Worm (Caenorhabditis elegans): ENCODE results near the gene ekl-6.
A peak's percentile ranks its signal among the peaks of the same experiment; 100 is the strongest.

Gene ekl-6

ce11 chrIII:10069278-10069677 lies 5.1 kb downstream of the ekl-6 start, which contains the start of gene T16G12.6:
Gene T16G12.6, plus strand, starts transcription at chrIII:10069578.
- TF ChIP-seq lin-40 (tag; optimal IDR thresholded peaks at IDR 0.05), result no peak
- TF ChIP-seq cebp-2 (GFP tag; IDR thresholded peaks at IDR 0.05), result no peak
- no peak for TF ChIP-seq ztf-26 (tag; optimal IDR thresholded peaks at IDR 0.05)
- TF ChIP-seq egrh-3 (GFP tag; IDR thresholded peaks at IDR 0.05), result no peak
- TF ChIP-seq madf-8 (GFP tag; conservative IDR thresholded peaks at IDR 0.05), result no peak
- TF ChIP-seq lin-54 (GFP tag; optimal IDR thresholded peaks at IDR 0.05), result no peak
- no peak for TF ChIP-seq dox-1 (GFP tag; IDR thresholded peaks at IDR 0.05)
- TF ChIP-seq him-1 (tag; optimal IDR thresholded peaks at IDR 0.05), result no peak
- no peak for TF ChIP-seq mcd-1 (GFP tag; IDR thresholded peaks at IDR 0.05)
- TF ChIP-seq F10E7.11 (tag; optimal IDR thresholded peaks at IDR 0.05), result no peak
- no peak for TF ChIP-seq B0035.1 (tag; optimal IDR thresholded peaks at IDR 0.05)
- TF ChIP-seq ccch-3 (GFP tag; optimal IDR thresholded peaks at IDR 0.05), result no peak
- no peak for TF ChIP-seq ceh-40 (GFP tag; IDR thresholded peaks at IDR 0.05)
- no peak for TF ChIP-seq bed-2 (GFP tag; IDR thresholded peaks at IDR 0.05)
- TF ChIP-seq zim-3 (tag; optimal IDR thresholded peaks at IDR 0.05), result no peak
- no peak for TF ChIP-seq fkh-3 (tag; optimal IDR thresholded peaks at IDR 0.05)

ce11 chrIII:10076042-10076441 lies 11.8 kb downstream of the ekl-6 start:
- TF ChIP-seq lin-35 (GFP tag; optimal IDR thresholded peaks at IDR 0.05) (no peak), nfyb-1 (GFP tag; IDR thresholded peaks at IDR 0.05) (peak; percentile 86), cebp-1 (GFP tag; IDR thresholded peaks at IDR 0.05) (no peak), cebp-1 (tag; optimal IDR thresholded peaks at IDR 0.05) (no peak), him-1 (tag; optimal IDR thresholded peaks at IDR 0.05) (peak; percentile 30), mes-4 (tag; optimal IDR thresholded peaks at IDR 0.05) (no peak), hmg-20 (GFP tag; IDR thresholded peaks at IDR 0.05) (no peak), aptf-2 (GFP tag; conservative IDR thresholded peaks at IDR 0.05) (no peak), nhr-27 (tag; optimal IDR thresholded peaks at IDR 0.05) (no peak), attf-3 (GFP tag; conservative IDR thresholded peaks at IDR 0.05) (no peak), egl-44 (GFP tag; IDR thresholded peaks at IDR 0.05) (no peak)

DNA sequence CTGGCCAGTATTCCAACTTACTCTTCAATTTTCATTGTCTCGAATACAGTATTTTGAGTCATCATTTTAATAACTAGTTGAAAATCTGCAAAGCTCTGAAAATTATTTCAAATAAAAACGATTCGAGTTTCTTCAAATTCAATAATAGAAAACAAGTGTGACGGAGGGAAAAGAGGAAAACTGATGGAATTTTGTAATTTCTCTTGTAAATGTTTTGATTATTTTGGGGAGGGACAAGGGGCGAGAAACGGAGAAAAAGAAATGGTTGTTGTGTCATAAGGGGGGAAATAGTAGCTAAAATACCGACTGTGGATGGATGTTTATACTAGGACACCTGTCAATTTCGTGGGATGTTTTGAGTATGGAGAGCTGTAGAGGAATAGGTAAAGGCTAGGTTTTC lies 13.9 kb downstream of the ekl-6 start, which contains the start of gene T16G12.9:
Gene T16G12.9 (minus strand): TSS at position 101 of the 400 bp plus-strand sequence.
- no peak for TF ChIP-seq ztf-28 (GFP tag; IDR thresholded peaks at IDR 0.05)
- TF ChIP-seq ztf-6 (GFP tag; IDR thresholded peaks at IDR 0.05), result no peak
- no peak for TF ChIP-seq nhr-90 (tag; optimal IDR thresholded peaks at IDR 0.05)
- no peak for TF ChIP-seq F37B4.10 (GFP tag; IDR thresholded peaks at IDR 0.05)
- TF ChIP-seq lag-1 (GFP tag; IDR thresholded peaks at IDR 0.05), result no peak
- TF ChIP-seq B0261.1 (tag; optimal IDR thresholded peaks at IDR 0.05), result no peak
- TF ChIP-seq tbp1 (GFP tag; optimal IDR thresholded peaks at IDR 0.05), result no peak
- no peak for TF ChIP-seq B0336.3 (GFP tag; IDR thresholded peaks at IDR 0.05)
- TF ChIP-seq ceh-91 (GFP tag; IDR thresholded peaks at IDR 0.05), result no peak
- TF ChIP-seq hmg-20 (GFP tag; IDR thresholded peaks at IDR 0.05), result no peak
- TF ChIP-seq ceh-58 (GFP tag; IDR thresholded peaks at IDR 0.05), result no peak
- TF ChIP-seq efl-1 (GFP tag; optimal IDR thresholded peaks at IDR 0.05), result no peak
- no peak for TF ChIP-seq ekl-4 (GFP tag; IDR thresholded peaks at IDR 0.05)
- TF ChIP-seq atf-7 (tag; optimal IDR thresholded peaks at IDR 0.05), result no peak
- TF ChIP-seq nhr-80 (tag; optimal IDR thresholded peaks at IDR 0.05), result no peak

All from whole organism, young adult.